Fruit fly (Drosophila melanogaster): Measurements from ENCODE around the gene mIF2.
A peak's percentile ranks its signal among the peaks of the same experiment; 100 is the strongest.

Gene mIF2

DNA sequence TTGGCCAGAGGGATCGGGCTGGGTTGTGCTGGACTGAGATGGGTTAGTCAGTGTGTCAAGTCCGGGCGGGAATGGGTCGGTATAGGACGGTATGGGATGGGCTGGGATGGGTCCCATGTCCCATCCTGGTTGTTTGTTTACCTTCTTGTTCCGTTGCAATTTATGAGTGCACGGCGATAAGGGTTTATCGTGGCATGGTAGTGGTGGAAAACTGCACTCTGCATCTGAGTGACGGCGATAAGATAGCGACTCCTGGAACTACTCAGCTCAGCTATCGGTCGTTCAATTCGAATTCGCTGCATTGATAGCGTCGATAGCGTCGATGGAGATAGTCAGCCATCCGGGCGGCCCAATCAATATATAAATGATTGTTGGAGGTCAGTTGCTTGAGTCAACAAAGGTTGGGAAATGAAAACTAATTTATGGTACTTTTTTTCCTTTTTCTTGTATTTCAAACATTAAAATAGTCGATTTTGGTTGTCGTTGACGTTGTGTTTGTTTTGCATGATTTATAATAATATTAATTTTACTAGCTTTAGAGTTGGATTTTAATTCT is 36.0 kb upstream of the mIF2 start:
- TF ChIP-seq Kr (GFP tag; optimal IDR thresholded peaks at IDR 0.05) (peak; percentile 39), CG11560 (tag; IDR thresholded peaks at IDR 0.05) (no peak), PHDP (tag; optimal IDR thresholded peaks at IDR 0.05) (no peak), CG10654 (GFP tag; optimal IDR thresholded peaks at IDR 0.05) (no peak), dati (GFP tag; IDR thresholded peaks at IDR 0.05) (no peak), shn (GFP tag; optimal IDR thresholded peaks at IDR 0.05) (no peak), CG8281 (tag; optimal IDR thresholded peaks at IDR 0.05) (no peak), Dbx (GFP tag; IDR thresholded peaks at IDR 0.05) (no peak), grn (GFP tag; optimal IDR thresholded peaks at IDR 0.05) (peak; percentile 82), CG8359 (GFP tag; optimal IDR thresholded peaks at IDR 0.05; ENCODE audit: borderline replicate concordance) (no peak), sens (GFP tag) (peak; percentile 25), wor (GFP tag; IDR thresholded peaks at IDR 0.05) (no peak), Med (GFP tag) (peak; percentile 60), CG1603 (tag; optimal IDR thresholded peaks at IDR 0.05) (no peak), Opbp (GFP tag; IDR thresholded peaks at IDR 0.05; ENCODE audit: partially characterized antibody) (no peak), Hr78 (GFP tag; optimal IDR thresholded peaks at IDR 0.05) (peak in 1 of 2 experiments; percentile 9), Awh (GFP tag; IDR thresholded peaks at IDR 0.05) (no peak), CG4282 (GFP tag; optimal IDR thresholded peaks at IDR 0.05) (no peak), crp (GFP tag; optimal IDR thresholded peaks at IDR 0.05) (no peak), CG15479 (GFP tag; optimal IDR thresholded peaks at IDR 0.05) (peak; percentile 64)

DNA sequence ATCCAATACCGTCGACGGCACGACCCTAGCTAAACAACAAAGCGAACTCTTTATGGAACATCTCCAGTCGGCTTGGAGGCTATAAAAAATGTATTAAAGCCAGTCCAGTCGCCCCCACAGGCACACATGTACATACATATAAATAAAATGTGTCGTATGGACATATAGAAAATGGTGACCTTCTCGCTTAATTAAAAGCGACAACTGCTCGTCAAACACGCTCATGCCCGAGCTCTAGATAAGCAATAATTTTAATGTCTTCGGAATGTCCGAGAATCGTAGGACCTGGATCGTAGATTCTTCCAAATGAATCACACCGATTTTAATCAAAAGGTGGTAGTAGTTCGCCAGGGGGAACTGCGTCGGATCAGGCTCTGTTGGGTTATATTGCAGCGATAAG is 35.4 kb upstream of the mIF2 start:
- TF ChIP-seq Taf1 (GFP tag; IDR thresholded peaks at IDR 0.05): no peak
- TF ChIP-seq Lhr (GFP tag; optimal IDR thresholded peaks at IDR 0.05): no peak
- peak; percentile 62 for TF ChIP-seq CG7745 (tag; optimal IDR thresholded peaks at IDR 0.05)
- TF ChIP-seq Sry-β (GFP tag; optimal IDR thresholded peaks at IDR 0.05): no peak

DNA sequence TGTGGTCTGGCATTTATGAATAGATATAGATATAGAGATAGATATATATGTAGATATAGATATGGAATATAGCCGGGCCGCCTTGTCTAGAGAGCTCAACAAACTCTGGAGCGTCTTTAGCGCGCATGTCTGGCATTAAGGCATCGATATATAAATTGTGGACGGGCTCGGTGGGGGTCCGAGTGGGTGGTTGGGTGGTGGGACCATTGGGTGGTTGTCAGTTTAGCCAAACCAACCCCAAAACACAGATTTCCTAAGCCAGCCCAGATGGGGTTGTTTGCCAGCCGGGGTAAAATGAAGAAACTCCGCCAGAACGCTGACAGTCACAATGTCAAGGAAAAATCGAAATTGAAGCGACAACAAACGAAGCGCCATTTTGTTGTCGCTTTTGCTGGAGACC is 34.9 kb upstream of the mIF2 start:
- peak; percentile 21; the same call in 1 of the 2 replicates for TF ChIP-seq seq (GFP tag; IDR thresholded peaks at IDR 0.05)
- no peak for TF ChIP-seq CG11504 (tag; optimal IDR thresholded peaks at IDR 0.05)
- TF ChIP-seq ewg (GFP tag; optimal IDR thresholded peaks at IDR 0.05): peak; percentile 59
- peak; percentile 62 for TF ChIP-seq Nf-YB (GFP tag; optimal IDR thresholded peaks at IDR 0.05)
- no peak for TF ChIP-seq Hmr (GFP tag; optimal IDR thresholded peaks at IDR 0.05)
- TF ChIP-seq Nf-YC (tag; optimal IDR thresholded peaks at IDR 0.05): peak; percentile 80
- TF ChIP-seq onecut (GFP tag; IDR thresholded peaks at IDR 0.05): peak; percentile 37
- TF ChIP-seq C15 (GFP tag; IDR thresholded peaks at IDR 0.05): no peak

DNA sequence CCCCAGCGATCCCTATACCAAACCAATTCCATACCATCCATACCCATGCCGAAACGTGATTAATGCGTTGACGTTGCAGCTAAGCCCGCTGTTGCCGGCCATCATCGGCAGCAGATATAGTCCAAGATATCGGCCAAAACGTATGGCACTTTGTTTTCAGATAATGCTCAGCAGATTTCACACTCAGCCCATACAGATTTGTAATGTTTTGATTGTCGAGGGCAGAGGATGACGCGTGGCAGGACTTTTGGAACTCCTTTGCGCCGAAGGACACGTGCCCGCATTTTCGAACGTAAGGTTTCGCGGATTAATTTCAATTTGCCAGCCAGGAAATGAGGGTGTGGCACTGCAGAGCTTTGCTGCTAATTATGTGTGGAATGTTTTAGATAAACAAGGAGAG is 32.2 kb upstream of the mIF2 start:
- TF ChIP-seq CG11560 (tag; IDR thresholded peaks at IDR 0.05): no peak
- TF ChIP-seq oc (tag; optimal IDR thresholded peaks at IDR 0.05): peak; percentile 64
- no peak for TF ChIP-seq CG4424 (GFP tag; optimal IDR thresholded peaks at IDR 0.05)
- peak; percentile 26 for TF ChIP-seq Med (GFP tag)
- peak; percentile 86 for TF ChIP-seq Hey (tag; optimal IDR thresholded peaks at IDR 0.05)
- peak; percentile 41 for TF ChIP-seq gsb-n (tag; optimal IDR thresholded peaks at IDR 0.05)
- TF ChIP-seq ac (GFP tag; optimal IDR thresholded peaks at IDR 0.05): no peak

Measured in whole organism, embryonic.